Worm (Caenorhabditis elegans): ENCODE measurements around the gene toe-2.

DNA sequence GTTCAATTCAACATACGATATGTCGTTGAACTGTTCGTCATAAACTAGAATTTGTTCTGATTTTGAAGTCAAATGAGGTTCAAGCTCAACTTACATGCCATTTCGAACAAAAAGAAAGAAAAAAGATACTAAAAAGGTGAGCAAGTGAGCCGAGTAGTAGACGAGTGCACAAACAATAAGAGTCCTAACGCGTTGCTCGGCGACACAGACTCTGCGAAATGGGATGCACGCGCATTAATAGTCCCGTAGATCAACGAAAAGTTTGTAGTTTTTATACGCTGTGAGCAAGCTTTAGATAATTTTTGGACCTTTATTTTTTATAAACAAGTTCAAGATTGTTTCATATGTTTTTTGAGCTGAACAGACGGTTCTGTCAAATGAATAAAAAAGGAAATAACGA is 7.4 kb upstream of the toe-2 start, which contains the start of gene C56E6.4:
- TF ChIP-seq tbx-37 (GFP tag; conservative IDR thresholded peaks at IDR 0.05) (no peak), ama-1 (optimal IDR thresholded peaks at IDR 0.05) (no peak), ets-7 (tag; optimal IDR thresholded peaks at IDR 0.05) (no peak), hnd-1 (tag; optimal IDR thresholded peaks at IDR 0.05) (no peak), hmbx-1 (tag; optimal IDR thresholded peaks at IDR 0.05) (no peak), hmg-4 (GFP tag; optimal IDR thresholded peaks at IDR 0.05) (no peak), tbx-11 (GFP tag; IDR thresholded peaks at IDR 0.05) (no peak), ceh-36 (tag; optimal IDR thresholded peaks at IDR 0.05) (no peak), flt-1 (GFP tag; IDR thresholded peaks at IDR 0.05) (no peak), tra-4 (tag; optimal IDR thresholded peaks at IDR 0.05) (no peak), scrt-1 (GFP tag; IDR thresholded peaks at IDR 0.05) (no peak), ceh-13 (GFP tag; optimal IDR thresholded peaks at IDR 0.05) (no peak), aly-1 (tag; optimal IDR thresholded peaks at IDR 0.05) (no peak)

All from whole organism, early embryonic.